Worm (Caenorhabditis elegans): Measurements from ENCODE around the gene lbp-8.

DNA sequence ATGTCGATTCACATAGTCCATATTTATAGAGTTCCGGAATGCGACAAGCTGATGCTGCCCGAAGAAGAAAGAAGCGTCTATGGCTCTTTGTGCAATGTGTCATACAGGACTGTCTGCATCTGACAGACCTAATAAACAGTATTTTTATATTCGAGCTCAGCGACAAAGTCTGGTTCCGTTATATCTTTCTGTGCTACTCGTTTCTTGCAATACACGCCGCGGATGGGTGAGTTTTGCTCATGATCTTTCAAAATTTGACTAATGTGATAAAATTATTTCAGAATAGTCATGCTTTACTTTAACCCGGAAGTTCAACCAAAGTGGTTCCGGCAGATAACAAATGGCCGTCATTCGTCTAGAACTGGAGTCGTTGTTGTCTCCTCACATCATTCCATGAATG is 26.9 kb upstream of the lbp-8 start:
- TF ChIP-seq ztf-29 (GFP tag; IDR thresholded peaks at IDR 0.05) (no peak), cog-1 (tag; optimal IDR thresholded peaks at IDR 0.05) (no peak), T22C8.4 (GFP tag; IDR thresholded peaks at IDR 0.05) (no peak)
